Worm (Caenorhabditis elegans) whole organism, late embryonic: Measurements from ENCODE around the gene C40A11.7.

ENCODE experiments used
- C38D4.7 ChIP-seq: fragments of 200-800 bp; sonication (Bioruptor generic); optimal IDR thresholded peaks from 2 replicates; lab custom pipeline; 2018; ENCODE audit warnings: mild to moderate bottlenecking, missing genetic modification characterization, moderate library complexity, missing compliant biosample characterization
- K02D7.2 ChIP-seq: sonication (generic microtip); optimal IDR thresholded peaks from 2 replicates; lab custom pipeline; 2017; ENCODE audit warnings: mild to moderate bottlenecking, missing genetic modification characterization, missing compliant biosample characterization
- K09A11.1 ChIP-seq: sonication (generic microtip); optimal IDR thresholded peaks from 2 replicates; lab custom pipeline; 2017; ENCODE audit warnings: antibody characterized with exemption, mild to moderate bottlenecking, missing genetic modification characterization, missing compliant biosample characterization; ENCODE audit not compliant: insufficient read depth
- ahr-1 ChIP-seq: sonication (generic microtip); optimal IDR thresholded peaks from 2 replicates; lab custom pipeline; 2016; ENCODE audit warnings: missing genetic modification characterization, missing compliant biosample characterization
- ama-1 ChIP-seq: fragments of 150-350 bp; optimal IDR thresholded peaks from 2 replicates; lab custom pipeline; 2014
- ceh-14 ChIP-seq: sonication (generic microtip); optimal IDR thresholded peaks from 2 replicates; lab custom pipeline; 2016; ENCODE audit warnings: missing genotype, missing genetic modification characterization, missing compliant biosample characterization
- ceh-18 ChIP-seq: sonication (generic microtip); optimal IDR thresholded peaks from 2 replicates; lab custom pipeline; 2016; ENCODE audit warnings: missing genetic modification characterization, missing compliant biosample characterization
- ceh-30 ChIP-seq: fragments of 150-350 bp; optimal IDR thresholded peaks from 2 replicates; lab custom pipeline; 2014; ENCODE audit warnings: missing biosample characterization, missing genetic modification characterization
- ceh-31 ChIP-seq: sonication (generic microtip); optimal IDR thresholded peaks from 2 replicates; lab custom pipeline; 2016; ENCODE audit warnings: missing genetic modification characterization, missing compliant biosample characterization
- ceh-34 ChIP-seq: sonication (generic microtip); optimal IDR thresholded peaks from 2 replicates; lab custom pipeline; 2016; ENCODE audit warnings: mild to moderate bottlenecking, missing genetic modification characterization, missing compliant biosample characterization
- ceh-48 ChIP-seq: sonication (generic microtip); optimal IDR thresholded peaks from 2 replicates; lab custom pipeline; 2016; ENCODE audit warnings: missing genetic modification characterization, inconsistent platforms, missing compliant biosample characterization
- ceh-9 ChIP-seq: sonication (generic microtip); optimal IDR thresholded peaks from 2 replicates; lab custom pipeline; 2016; ENCODE audit warnings: mild to moderate bottlenecking, missing genetic modification characterization, inconsistent platforms, missing compliant biosample characterization
- che-1 ChIP-seq: sonication (generic microtip); optimal IDR thresholded peaks from 2 replicates; lab custom pipeline; 2016; ENCODE audit warnings: mild to moderate bottlenecking, missing genetic modification characterization, missing compliant biosample characterization
- dmd-4 ChIP-seq: sonication (generic microtip); optimal IDR thresholded peaks from 2 replicates; lab custom pipeline; 2016; ENCODE audit warnings: borderline replicate concordance, missing genetic modification characterization, missing compliant biosample characterization
- dve-1 ChIP-seq: sonication (generic microtip); optimal IDR thresholded peaks from 2 replicates; lab custom pipeline; 2017; ENCODE audit warnings: antibody characterized with exemption, mild to moderate bottlenecking, missing genetic modification characterization, missing compliant biosample characterization
- elt-2 ChIP-seq: sonication (generic microtip); optimal IDR thresholded peaks from 2 replicates; lab custom pipeline; 2016; ENCODE audit warnings: missing genetic modification reagents, missing genetic modification characterization, missing compliant biosample characterization
- elt-4 ChIP-seq: sonication (generic microtip); optimal IDR thresholded peaks from 2 replicates; lab custom pipeline; 2016; ENCODE audit warnings: missing genetic modification characterization, missing compliant biosample characterization
- ets-4 ChIP-seq: sonication (generic microtip); optimal IDR thresholded peaks from 2 replicates; lab custom pipeline; 2016; ENCODE audit warnings: missing genetic modification characterization, missing compliant biosample characterization
- eyg-1 ChIP-seq: sonication (generic microtip); optimal IDR thresholded peaks from 2 replicates; lab custom pipeline; 2016; ENCODE audit warnings: missing genotype, missing genetic modification characterization, missing compliant biosample characterization
- fax-1 ChIP-seq: sonication (generic microtip); optimal IDR thresholded peaks from 2 replicates; lab custom pipeline; 2016; ENCODE audit warnings: missing genotype, missing genetic modification characterization, missing compliant biosample characterization
- gmeb-2 ChIP-seq: sonication (generic microtip); optimal IDR thresholded peaks from 2 replicates; lab custom pipeline; 2016; ENCODE audit warnings: missing genetic modification characterization, inconsistent platforms, missing compliant biosample characterization
- hlh-13 ChIP-seq: fragments of 200-800 bp; sonication (Bioruptor generic); optimal IDR thresholded peaks from 2 replicates; lab custom pipeline; 2018; ENCODE audit warnings: mild to moderate bottlenecking, missing genetic modification characterization, missing compliant biosample characterization
- hlh-30 ChIP-seq: sonication (generic microtip); optimal IDR thresholded peaks from 2 replicates; lab custom pipeline; 2017; ENCODE audit warnings: antibody characterized with exemption, missing genetic modification characterization, missing compliant biosample characterization; ENCODE audit not compliant: insufficient read depth
- madf-2 ChIP-seq: sonication (generic microtip); optimal IDR thresholded peaks from 2 replicates; lab custom pipeline; 2017; ENCODE audit warnings: missing genetic modification characterization, missing compliant biosample characterization
- mec-3 ChIP-seq: sonication (generic microtip); optimal IDR thresholded peaks from 2 replicates; lab custom pipeline; 2016; ENCODE audit warnings: borderline replicate concordance, missing genetic modification characterization, missing compliant biosample characterization
- nfya-1 ChIP-seq: sonication (generic microtip); optimal IDR thresholded peaks from 2 replicates; lab custom pipeline; 2017; ENCODE audit warnings: missing genetic modification characterization, mild to moderate bottlenecking, missing compliant biosample characterization, antibody characterized with exemption, moderate library complexity
- nhr-232 ChIP-seq: sonication (generic microtip); optimal IDR thresholded peaks from 2 replicates; lab custom pipeline; 2016; ENCODE audit warnings: missing genetic modification characterization, missing compliant biosample characterization
- pha-2 ChIP-seq: sonication (generic microtip); optimal IDR thresholded peaks from 2 replicates; lab custom pipeline; 2017; ENCODE audit warnings: mild to moderate bottlenecking, missing genetic modification characterization, missing compliant biosample characterization
- pha-4 ChIP-seq: fragments of 150-350 bp; optimal IDR thresholded peaks from 2 replicates; lab custom pipeline; 2018; ENCODE audit warnings: missing biosample characterization, missing genetic modification reagents, missing genetic modification characterization
- pqm-1 ChIP-seq: sonication (generic microtip); optimal IDR thresholded peaks from 2 replicates; lab custom pipeline; 2016; ENCODE audit warnings: missing genetic modification characterization, missing compliant biosample characterization
- sox-2 ChIP-seq: fragments of 200-800 bp; sonication (Bioruptor generic); IDR thresholded peaks from 2 replicates; pipeline ENCODE4 v1.3.6; 2022; ENCODE audit warnings: missing genetic modification reagents, missing genetic modification characterization, missing compliant biosample characterization
- sox-4 ChIP-seq: sonication (generic microtip); optimal IDR thresholded peaks from 2 replicates; lab custom pipeline; 2017; ENCODE audit warnings: mild to moderate bottlenecking, missing genetic modification characterization, inconsistent platforms, missing compliant biosample characterization
- syd-9 ChIP-seq: sonication (generic microtip); optimal IDR thresholded peaks from 2 replicates; lab custom pipeline; 2016; ENCODE audit warnings: mild to moderate bottlenecking, missing genetic modification characterization, moderate library complexity, missing compliant biosample characterization
- tbx-2 ChIP-seq: sonication (generic microtip); optimal IDR thresholded peaks from 2 replicates; lab custom pipeline; 2016; ENCODE audit warnings: missing genetic modification characterization, missing compliant biosample characterization
- tbx-7 ChIP-seq: sonication (generic microtip); optimal IDR thresholded peaks from 2 replicates; lab custom pipeline; 2016; ENCODE audit warnings: missing genotype, missing genetic modification characterization, missing compliant biosample characterization
- ttx-3 ChIP-seq: sonication (generic microtip); optimal IDR thresholded peaks from 2 replicates; lab custom pipeline; 2016; ENCODE audit warnings: missing genetic modification reagents, missing genetic modification characterization, missing compliant biosample characterization
- unc-42 ChIP-seq: sonication (generic microtip); optimal IDR thresholded peaks from 2 replicates; lab custom pipeline; 2016; ENCODE audit warnings: missing genotype, missing genetic modification characterization, missing compliant biosample characterization
- unc-86 ChIP-seq: sonication (generic microtip); optimal IDR thresholded peaks from 2 replicates; lab custom pipeline; 2016; ENCODE audit warnings: missing genetic modification characterization, missing compliant biosample characterization
- zip-5 ChIP-seq: sonication (generic microtip); optimal IDR thresholded peaks from 2 replicates; lab custom pipeline; 2016; ENCODE audit warnings: missing genetic modification characterization, missing compliant biosample characterization
- ztf-16 ChIP-seq: sonication (generic microtip); optimal IDR thresholded peaks from 2 replicates; lab custom pipeline; 2017; ENCODE audit warnings: missing genetic modification characterization, missing compliant biosample characterization

Gene C40A11.7

ce11 chrII:2195541-2195940 is 45.2 kb upstream of the C40A11.7 start (continued):
- TF ChIP-seq syd-9 = no peak
- TF ChIP-seq dve-1 (tag; lab: Kevin White, UChicago) = peak; percentile 14
- no peak for TF ChIP-seq gmeb-2 (tag; lab: Kevin White, UChicago)
- TF ChIP-seq sox-2 (GFP tag; lab: Robert Waterston, UW) = no peak; the same call in 1 of the 2 replicates
- peak; percentile 52 for TF ChIP-seq tbx-2 (tag; lab: Kevin White, UChicago)
- TF ChIP-seq ceh-18 (tag; lab: Kevin White, UChicago) = no peak
- TF ChIP-seq pqm-1 (tag; lab: Kevin White, UChicago) = no peak
- no peak for TF ChIP-seq madf-2 (tag; lab: Kevin White, UChicago)

- no peak for TF ChIP-seq nfya-1
- TF ChIP-seq ceh-48 (tag; lab: Kevin White, UChicago) = peak; percentile 44
- TF ChIP-seq ceh-9 (tag; lab: Kevin White, UChicago) = no peak
- no peak for TF ChIP-seq zip-5 (tag; lab: Kevin White, UChicago)
- no peak for TF ChIP-seq mec-3 (tag; lab: Kevin White, UChicago)
- no peak for TF ChIP-seq ceh-30 (tag; lab: Kevin White, UChicago)
- no peak for TF ChIP-seq ama-1 (lab: Kevin White, UChicago)
- TF ChIP-seq dve-1 (tag; lab: Kevin White, UChicago) = no peak
- no peak for TF ChIP-seq pha-4 (tag; lab: Kevin White, UChicago)
Measured at ce11 chrII:2192267-2192666, 41.9 kb upstream of the C40A11.7 start.

ce11 chrII:2191383-2191782 is 41.0 kb upstream of the C40A11.7 start:
- TF ChIP-seq unc-86 (tag; lab: Kevin White, UChicago) (no peak), madf-2 (tag; lab: Kevin White, UChicago) (no peak), ttx-3 (no peak), ceh-9 (tag; lab: Kevin White, UChicago) (no peak)

DNA sequence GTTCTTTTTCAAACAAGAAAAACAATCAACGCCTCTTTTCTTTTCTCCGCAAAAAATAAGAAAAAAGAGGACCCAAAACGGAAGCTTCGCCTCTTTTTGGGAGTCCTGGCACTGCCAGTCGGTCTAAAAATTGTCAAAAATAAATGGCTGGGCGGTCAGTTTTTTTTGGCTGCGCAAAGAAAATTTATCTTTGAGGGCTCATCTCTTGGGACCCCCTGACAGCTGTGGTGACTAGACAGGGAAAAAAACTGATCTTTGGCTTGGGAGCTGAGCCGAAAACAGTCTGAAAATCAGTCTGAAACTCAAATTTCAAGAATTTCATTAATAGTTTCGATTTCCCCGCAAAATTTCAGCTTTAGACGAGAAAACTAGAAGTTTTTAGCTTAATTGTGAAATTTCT is 40.1 kb upstream of the C40A11.7 start:
- TF ChIP-seq sox-4 (tag; lab: Kevin White, UChicago) (no peak), tbx-2 (tag; lab: Kevin White, UChicago) (no peak), eyg-1 (tag; lab: Kevin White, UChicago) (no peak), nhr-232 (no peak), ceh-30 (tag; lab: Kevin White, UChicago) (no peak), ceh-31 (tag; lab: Kevin White, UChicago) (no peak), ama-1 (lab: Kevin White, UChicago) (no peak), zip-5 (tag; lab: Kevin White, UChicago) (no peak), ztf-16 (no peak), ahr-1 (tag; lab: Kevin White, UChicago) (no peak), hlh-30 (no peak), che-1 (no peak), tbx-7 (tag; lab: Kevin White, UChicago) (no peak), unc-86 (tag; lab: Kevin White, UChicago) (no peak), hlh-13 (GFP tag; lab: Kevin White, UChicago) (no peak), pha-4 (tag; lab: Kevin White, UChicago) (no peak), ceh-14 (tag; lab: Kevin White, UChicago) (no peak), elt-2 (tag; lab: Kevin White, UChicago) (no peak), gmeb-2 (tag; lab: Kevin White, UChicago) (no peak), pha-2 (no peak)

DNA sequence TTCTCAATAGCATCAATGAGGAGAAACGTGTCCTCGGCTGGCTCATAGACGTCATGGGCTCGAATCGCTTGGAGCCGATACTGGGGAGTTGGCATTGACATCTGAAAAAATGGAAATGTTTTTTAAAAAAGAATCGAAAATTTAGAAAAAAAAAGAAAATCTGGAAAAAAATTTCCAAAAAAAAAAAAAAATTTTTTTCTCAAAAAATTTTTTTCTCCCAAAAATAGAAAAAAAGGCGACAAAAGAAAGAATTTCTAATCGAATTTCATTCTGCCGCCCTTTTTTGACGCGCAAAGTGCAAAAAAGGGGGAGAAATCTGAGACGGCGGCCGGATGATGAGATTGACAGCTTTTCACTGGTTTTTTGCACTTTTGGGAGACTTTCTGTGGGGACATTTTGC is 39.0 kb upstream of the C40A11.7 start, which contains the start of gene mtq-2:
mtq-2 (minus strand) TSS at position 101 of the 400 bp plus-strand sequence.
- no peak for TF ChIP-seq C38D4.7 (GFP tag; lab: Kevin White, UChicago)
- no peak for TF ChIP-seq K09A11.1 (tag; lab: Kevin White, UChicago)
- TF ChIP-seq ceh-48 (tag; lab: Kevin White, UChicago) = no peak
- TF ChIP-seq sox-2 (GFP tag; lab: Robert Waterston, UW) = no peak
- TF ChIP-seq dve-1 (tag; lab: Kevin White, UChicago) = no peak
- no peak for TF ChIP-seq ceh-30 (tag; lab: Kevin White, UChicago)
- TF ChIP-seq syd-9 = no peak
- no peak for TF ChIP-seq unc-42 (tag; lab: Kevin White, UChicago)
- no peak for TF ChIP-seq ceh-34 (tag; lab: Kevin White, UChicago)
- TF ChIP-seq K02D7.2 (tag; lab: Kevin White, UChicago) = no peak
- TF ChIP-seq ets-4 (tag; lab: Kevin White, UChicago) = no peak
- no peak for TF ChIP-seq nfya-1
- TF ChIP-seq elt-4 (tag; lab: Kevin White, UChicago) = no peak
- no peak for TF ChIP-seq fax-1 (tag; lab: Kevin White, UChicago)
- TF ChIP-seq dmd-4 (tag; lab: Kevin White, UChicago) = no peak
- TF ChIP-seq unc-86 (tag; lab: Kevin White, UChicago) = no peak
